Worm (Caenorhabditis elegans) whole organism, dauer: ENCODE measurements around the gene R13D11.3.
"Not testable (repeated sequence)": the region's sequence is repeated elsewhere in the genome, so short reads cannot be mapped to it uniquely, and the experiment has no call there.

Experiments
- unc-62 ChIP-seq: sonication (generic microtip); optimal IDR thresholded peaks from 2 replicates; lab custom pipeline; 2017; ENCODE audit warnings: missing biosample characterization, missing genetic modification reagents, missing genetic modification characterization

The R13D11.3 gene

DNA sequence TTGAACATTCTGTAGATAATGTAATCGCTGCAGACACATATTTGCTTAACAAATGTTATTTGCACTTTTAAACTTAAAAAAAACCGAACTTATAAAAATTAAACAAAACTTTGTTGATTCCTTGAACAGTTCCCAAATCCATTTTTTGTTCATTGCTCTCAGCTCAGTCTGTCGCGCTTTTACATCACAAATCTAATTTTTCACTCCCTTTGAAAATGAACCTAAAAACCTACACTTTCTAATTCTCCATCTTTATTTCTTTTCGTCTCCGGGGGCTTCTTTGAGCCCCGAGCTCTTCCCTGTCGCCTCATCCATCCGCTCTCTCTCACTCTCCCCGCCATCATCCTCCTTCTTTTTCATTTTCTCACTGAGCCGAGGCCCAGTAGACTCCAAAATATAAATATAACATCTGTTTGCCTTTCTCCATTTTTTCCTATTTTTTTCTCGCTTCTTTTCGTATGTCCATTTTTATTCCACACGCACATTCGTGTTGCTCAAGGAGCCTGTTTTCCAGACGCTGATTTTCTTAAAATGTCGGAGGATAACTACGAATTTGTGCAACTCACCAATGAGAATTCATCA is 4.4 kb upstream of the R13D11.3 start, which contains the start of gene R13D11.4:
R13D11.4 (plus strand) TSS at position 532 of the 582 bp plus-strand sequence.
- no peak for TF ChIP-seq unc-62 (GFP tag; lab: Kevin White, UChicago)

DNA sequence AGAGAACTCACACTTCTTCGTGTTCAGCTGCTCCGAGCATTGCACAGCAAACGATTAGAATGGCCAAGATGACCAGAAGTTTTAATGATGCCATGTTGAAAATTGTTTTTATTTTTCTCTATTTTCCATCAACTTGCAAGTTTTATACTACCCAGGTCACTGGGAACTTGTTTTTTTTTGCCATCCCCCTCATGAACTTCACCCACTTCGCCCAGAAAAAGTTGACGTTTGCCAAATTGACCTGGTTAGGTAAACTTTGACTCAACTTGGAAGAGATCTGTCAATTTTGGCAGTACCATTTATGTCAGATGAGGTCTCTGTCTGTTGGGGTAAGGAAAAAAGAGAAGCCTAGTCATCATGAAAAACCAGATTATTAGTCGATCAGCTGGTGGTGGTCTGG is 1.7 kb upstream of the R13D11.3 start, which contains the start of gene R13D11.10:
R13D11.10 (minus strand) TSS at position 101 of the 400 bp plus-strand sequence.
- no peak for TF ChIP-seq unc-62 (GFP tag; lab: Kevin White, UChicago)

DNA sequence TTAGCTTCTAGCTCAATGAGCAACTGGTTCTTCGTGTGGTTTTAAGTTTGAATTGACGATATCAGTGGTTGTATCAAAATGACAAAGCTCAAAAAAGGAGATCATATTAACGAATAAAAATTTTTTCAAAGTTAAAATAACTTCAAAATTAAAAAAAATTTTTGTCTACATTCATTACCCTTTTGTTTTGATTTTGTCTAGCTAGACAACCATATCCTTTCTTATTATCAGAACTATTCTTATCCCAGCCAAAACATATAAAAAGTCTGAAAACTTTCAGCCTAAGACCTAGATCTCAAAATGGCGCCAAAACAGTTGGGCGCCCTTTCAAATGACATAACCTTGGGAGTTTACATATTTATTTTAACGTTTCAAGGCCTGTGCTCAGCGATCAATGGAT is 2.4 kb downstream of the R13D11.3 start, which contains the start of gene R13D11.1:
R13D11.1 (plus strand) TSS at position 301 of the 400 bp plus-strand sequence.
- TF ChIP-seq unc-62 (GFP tag; lab: Kevin White, UChicago): no peak

DNA sequence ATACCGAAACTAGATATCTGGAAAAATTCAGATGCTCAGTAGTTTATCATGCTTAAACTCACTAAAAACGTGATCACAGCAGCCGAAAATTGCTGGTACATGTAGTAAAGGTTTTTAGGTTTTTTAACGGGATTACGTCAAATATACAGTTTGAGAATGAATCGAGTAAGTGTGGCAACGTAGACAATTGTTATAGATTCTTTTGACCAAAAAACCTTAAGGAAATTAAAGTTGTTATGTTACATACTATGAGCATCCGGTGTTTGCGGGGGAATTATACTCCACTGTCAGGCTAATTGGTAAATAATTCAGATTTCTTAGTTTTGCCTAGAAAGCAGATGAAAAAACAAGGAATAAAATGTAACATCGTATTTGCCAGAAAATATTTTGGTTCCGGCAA is 5.8 kb downstream of the R13D11.3 start, which contains the start of gene srx-32:
srx-32 (minus strand) TSS at position 101 of the 400 bp plus-strand sequence.
- not testable (repeated sequence) for TF ChIP-seq unc-62 (GFP tag; lab: Kevin White, UChicago)

DNA sequence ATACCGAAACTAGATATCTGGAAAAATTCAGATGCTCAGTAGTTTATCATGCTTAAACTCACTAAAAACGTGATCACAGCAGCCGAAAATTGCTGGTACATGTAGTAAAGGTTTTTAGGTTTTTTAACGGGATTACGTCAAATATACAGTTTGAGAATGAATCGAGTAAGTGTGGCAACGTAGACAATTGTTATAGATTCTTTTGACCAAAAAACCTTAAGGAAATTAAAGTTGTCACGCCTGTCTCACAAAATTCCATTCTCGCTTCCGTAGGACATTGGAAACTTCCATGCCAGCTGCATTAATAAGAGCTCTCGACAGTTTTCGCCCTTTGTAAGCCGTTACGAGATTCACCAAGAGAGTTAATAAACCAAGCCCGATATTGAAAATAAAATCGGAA is 8.1 kb downstream of the R13D11.3 start, which contains the start of gene srx-31:
srx-31 (minus strand) TSS at position 101 of the 400 bp plus-strand sequence.
- not testable (repeated sequence) for TF ChIP-seq unc-62 (GFP tag; lab: Kevin White, UChicago)

DNA sequence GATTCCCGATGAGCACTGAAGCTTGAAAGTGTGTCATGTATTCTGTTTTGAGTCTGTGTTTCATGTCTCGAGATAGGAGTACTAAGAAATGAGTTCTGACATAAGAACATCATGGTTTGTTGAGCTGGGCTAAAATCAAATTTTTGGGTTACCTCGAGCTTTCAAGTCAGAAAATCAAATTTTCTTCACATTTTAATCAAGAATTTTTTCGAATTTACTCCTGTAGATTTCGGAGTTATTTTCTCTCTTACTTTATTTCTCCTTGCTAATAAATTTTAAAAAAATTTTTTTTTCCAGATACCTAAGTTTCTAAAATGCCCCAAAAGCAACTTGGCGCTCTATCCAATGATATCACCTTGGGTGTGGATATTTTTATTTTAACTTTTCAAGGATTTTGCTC is 11.3 kb downstream of the R13D11.3 start, which contains the start of gene F41H8.2:
F41H8.2 (plus strand) TSS at position 301 of the 400 bp plus-strand sequence.
- TF ChIP-seq unc-62 (GFP tag; lab: Kevin White, UChicago): no peak

DNA sequence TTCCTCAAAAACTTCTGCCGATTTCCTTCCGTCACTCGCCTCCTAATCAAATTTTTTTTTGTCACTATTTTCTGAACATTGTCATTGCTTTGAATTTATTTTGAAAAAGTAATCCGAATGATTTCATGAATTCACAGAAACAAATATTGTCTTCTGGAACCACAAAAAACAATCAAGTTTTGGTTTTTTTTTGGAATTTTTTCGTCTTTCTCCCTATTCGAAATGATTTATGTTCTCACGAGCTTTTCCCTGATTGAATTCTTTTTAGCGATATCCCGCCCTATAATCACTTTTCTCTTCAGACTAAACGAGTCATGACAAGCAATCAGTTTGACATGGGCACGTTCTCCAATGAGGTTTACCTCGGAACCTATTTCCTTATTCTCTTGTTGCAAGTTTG is 18.6 kb downstream of the R13D11.3 start, which contains the start of gene F41H8.1:
F41H8.1 (plus strand) TSS at position 301 of the 400 bp plus-strand sequence.
- no peak for TF ChIP-seq unc-62 (GFP tag; lab: Kevin White, UChicago)

DNA sequence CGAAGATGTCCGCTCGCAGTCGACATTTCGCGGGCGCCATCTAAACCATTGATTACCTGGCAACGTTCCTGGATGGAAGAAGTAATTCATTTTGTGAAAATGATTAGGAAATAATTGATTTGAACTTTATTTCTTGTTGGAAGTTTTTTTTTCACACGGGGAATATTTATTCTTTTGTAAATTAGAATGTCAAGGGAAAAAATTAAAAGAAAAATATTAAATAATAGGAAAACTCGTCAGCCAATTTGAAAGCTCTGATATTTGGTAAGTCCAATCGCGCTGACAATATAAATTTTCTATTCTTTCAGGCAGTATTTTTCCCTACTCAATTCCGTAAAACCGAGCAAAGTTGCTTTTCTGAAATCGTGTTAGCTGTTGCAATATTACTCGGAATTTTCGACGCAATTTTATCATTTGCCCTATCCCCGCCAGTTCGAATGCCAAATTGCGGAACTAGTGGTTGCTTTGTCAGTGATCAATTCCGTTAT is 24.2 kb downstream of the R13D11.3 start, which contains the start of the genes K09C6.7 and K09C6.10:
K09C6.7 (minus strand) TSS at position 101 of the 488 bp plus-strand sequence.
K09C6.10 (plus strand) TSS at position 438 of the 488 bp plus-strand sequence.
- TF ChIP-seq unc-62 (GFP tag; lab: Kevin White, UChicago): not testable (repeated sequence)

DNA sequence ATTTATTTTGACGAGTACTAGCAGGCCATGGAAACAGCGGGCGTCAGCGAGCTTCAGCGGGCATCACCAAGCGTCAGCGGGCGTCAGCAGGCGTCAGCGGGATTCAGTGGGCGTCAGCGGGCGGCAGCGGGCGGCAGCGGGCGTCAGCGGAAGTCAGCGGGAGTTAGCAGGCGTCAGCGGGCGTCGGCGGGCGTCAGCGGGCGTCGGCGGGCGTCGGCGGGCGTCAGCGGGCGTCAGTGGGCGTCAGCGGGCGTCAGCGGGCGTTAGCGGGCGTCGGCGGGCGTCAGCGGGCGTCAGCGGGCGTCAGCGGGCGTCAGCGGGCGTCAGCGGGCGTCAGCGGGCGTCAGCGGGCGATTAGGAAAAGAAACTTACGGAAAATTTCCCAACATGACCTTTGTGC is 27.8 kb downstream of the R13D11.3 start:
- no peak for TF ChIP-seq unc-62 (GFP tag; lab: Kevin White, UChicago)

DNA sequence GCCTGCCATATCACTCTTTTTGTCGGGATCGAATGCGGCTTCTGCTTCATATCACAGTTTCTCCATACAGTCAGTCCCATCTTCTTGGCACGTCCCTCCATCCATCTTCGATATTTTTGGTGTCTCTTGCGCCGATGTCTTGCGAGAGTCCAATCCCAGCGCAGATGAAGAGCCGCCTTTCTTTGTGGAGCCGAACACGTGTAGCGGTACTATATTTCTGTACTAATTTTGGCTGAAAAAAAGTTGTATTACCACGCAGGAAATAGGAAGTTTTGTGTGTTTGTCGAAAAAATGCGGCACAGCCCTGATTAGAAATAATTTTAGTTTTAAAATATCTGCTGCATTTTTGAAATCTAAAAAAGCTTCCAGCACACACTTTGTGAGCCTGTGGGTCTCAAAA is 28.3 kb downstream of the R13D11.3 start, which contains the start of gene K09C6.8:
K09C6.8 (minus strand) TSS at position 101 of the 400 bp plus-strand sequence.
- not testable (repeated sequence) for TF ChIP-seq unc-62 (GFP tag; lab: Kevin White, UChicago)

DNA sequence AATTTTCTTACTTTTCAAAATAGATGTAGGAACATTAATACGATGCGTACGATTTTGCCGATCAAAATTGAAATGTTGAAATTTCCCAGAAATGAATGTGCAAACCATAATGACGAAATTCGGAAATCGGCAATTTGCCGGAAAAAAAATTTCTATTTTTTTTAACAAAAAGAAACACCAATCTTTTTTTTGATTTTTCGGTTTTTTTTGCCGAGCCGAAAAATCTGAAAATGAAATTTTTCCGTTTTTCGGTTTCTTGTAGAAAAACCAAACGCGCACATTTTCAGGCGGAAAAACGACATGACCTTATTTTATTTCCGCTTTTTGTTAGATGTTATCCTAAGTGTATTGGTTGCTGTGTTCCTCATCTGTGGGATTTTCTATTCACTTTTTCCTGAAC is 32.7 kb downstream of the R13D11.3 start, which contains the start of gene srbc-13:
srbc-13 (plus strand) TSS at position 301 of the 400 bp plus-strand sequence.
- no peak for TF ChIP-seq unc-62 (GFP tag; lab: Kevin White, UChicago)

DNA sequence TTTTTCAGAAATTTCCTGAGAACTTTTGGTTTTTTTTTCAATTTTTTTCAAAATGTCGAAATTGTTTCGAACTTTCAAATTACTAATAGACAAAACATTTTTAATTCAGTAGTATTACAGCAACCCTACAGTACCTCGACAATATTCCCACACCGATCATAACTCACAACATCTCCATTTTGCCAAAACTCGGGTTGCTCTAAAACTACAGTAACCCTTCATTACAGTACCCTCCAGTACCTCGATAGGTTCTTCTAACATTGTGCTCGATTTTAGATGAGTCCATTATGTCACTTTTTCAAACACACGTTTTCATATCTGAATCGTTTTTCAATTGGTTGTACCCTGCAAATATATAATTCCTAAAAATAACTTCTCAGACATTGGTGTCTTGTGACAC is 34.2 kb downstream of the R13D11.3 start:
- TF ChIP-seq unc-62 (GFP tag; lab: Kevin White, UChicago): no peak

DNA sequence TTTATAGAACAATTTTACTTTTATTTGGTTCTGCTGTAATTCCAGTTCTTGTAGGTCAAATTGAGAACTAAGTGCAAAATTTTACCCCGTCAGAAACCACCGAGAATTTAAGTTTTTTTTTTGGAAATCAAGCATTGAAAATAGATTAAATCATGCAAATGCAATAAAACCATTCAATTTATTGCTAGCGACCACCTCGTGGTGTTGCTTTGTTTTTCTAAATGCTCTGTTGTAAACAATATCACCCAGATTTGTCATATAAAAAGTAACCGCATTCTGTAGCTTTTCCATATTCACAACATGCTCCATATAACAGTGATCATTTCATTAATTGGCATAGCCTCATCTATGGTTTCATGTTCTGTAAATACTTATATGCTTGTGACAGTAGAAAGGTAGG is 34.7 kb downstream of the R13D11.3 start, which contains the start of gene srbc-12:
srbc-12 (plus strand) TSS at position 301 of the 400 bp plus-strand sequence.
- no peak for TF ChIP-seq unc-62 (GFP tag; lab: Kevin White, UChicago)

DNA sequence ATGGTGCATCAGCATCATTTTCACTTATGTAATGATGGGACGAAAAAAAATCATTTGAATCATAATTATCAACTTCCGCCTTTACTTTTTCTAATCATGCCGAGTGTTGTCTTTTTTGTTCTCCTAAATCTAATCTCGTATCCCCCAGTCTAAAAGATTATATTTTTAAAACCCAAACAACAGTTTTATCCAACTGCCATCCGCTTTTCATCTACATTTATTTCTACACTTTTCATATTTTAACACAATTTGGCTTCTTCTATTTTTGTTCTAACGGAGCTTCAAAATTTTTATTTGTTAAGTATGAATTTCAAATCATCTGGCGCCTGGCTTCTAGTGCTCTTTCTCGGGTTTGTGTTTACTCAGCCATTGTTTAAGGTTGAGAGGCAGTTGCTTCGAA is 37.4 kb downstream of the R13D11.3 start, which contains the start of gene K09C6.3:
K09C6.3 (plus strand) TSS at position 301 of the 400 bp plus-strand sequence.
- no peak for TF ChIP-seq unc-62 (GFP tag; lab: Kevin White, UChicago)

DNA sequence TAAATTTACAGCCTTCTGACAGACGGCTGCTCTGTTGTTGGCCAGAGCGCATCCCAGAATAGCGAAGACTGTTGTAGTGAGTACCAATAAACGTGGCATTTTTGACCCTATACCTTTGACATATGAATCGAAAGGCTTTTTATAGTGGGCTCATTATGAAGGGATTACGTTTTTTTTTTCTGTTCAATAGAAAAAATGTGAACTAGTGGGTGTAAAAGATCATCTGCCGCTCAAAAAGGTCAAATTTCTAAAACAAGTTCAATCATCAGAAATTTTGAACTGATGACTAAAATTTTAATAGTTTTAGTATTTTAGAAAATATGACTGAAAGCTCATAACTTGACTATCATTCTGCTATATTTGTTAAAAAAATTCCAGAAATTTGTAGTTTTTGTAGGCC is 40.1 kb downstream of the R13D11.3 start, which contains the start of gene K09C6.9:
K09C6.9 (minus strand) TSS at position 101 of the 400 bp plus-strand sequence.
- no peak for TF ChIP-seq unc-62 (GFP tag; lab: Kevin White, UChicago)

DNA sequence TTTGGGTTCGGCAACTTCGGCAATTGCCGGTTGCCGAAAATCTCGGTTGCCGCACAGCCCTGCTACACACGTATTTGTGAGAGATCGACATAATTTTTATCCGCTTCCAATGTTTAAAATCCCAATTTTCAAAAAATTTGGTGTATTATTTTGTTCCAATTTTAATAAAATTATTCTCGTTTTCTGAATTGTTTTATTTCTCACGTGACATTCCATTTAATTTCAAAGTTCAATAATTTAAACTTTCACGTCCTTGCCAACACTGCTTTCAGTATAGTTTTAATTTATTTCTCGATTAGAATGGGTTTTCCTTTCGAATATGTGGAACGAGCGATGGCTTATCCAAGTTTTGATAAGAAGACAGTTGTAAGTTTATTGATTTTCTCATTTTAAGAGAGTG is 41.7 kb downstream of the R13D11.3 start, which contains the start of gene K09C6.2:
K09C6.2 (plus strand) TSS at position 301 of the 400 bp plus-strand sequence.
- no peak for TF ChIP-seq unc-62 (GFP tag; lab: Kevin White, UChicago)
